Worm (Caenorhabditis elegans) whole organism, L1 larva: Measurements from ENCODE around the gene erg-28.

Source experiments
- F16B12.6 ChIP-seq: fragments of 150-350 bp; optimal IDR thresholded peaks from 2 replicates; lab custom pipeline; 2014; ENCODE audit warnings: missing biosample characterization, missing genetic modification characterization
- aha-1 ChIP-seq: fragments of 150-350 bp; optimal IDR thresholded peaks from 2 replicates; lab custom pipeline; 2014; ENCODE audit warnings: missing biosample characterization, missing genetic modification characterization
- ama-1 ChIP-seq: fragments of 150-350 bp; optimal IDR thresholded peaks from 2 replicates; lab custom pipeline; 2014
- ceh-8 ChIP-seq: fragments of 200-800 bp; sonication (Bioruptor generic); optimal IDR thresholded peaks from 2 replicates; lab custom pipeline; 2018; ENCODE audit warnings: mild to moderate bottlenecking, missing genetic modification characterization, moderate library complexity, missing compliant biosample characterization
- ceh-88 ChIP-seq: fragments of 200-800 bp; sonication (Bioruptor generic); IDR thresholded peaks from 2 replicates; pipeline ENCODE4 v1.3.6; 2022; ENCODE audit warnings: missing genetic modification characterization, missing compliant biosample characterization
- ceh-90 ChIP-seq: sonication (generic microtip); optimal IDR thresholded peaks from 2 replicates; lab custom pipeline; 2016; ENCODE audit warnings: missing genetic modification characterization, missing compliant biosample characterization
- dpl-1 ChIP-seq, 3 experiments: fragments of 150-350 bp in 2 of 3; sonication (generic microtip) in 1 of 3; optimal IDR thresholded peaks; 2 replicates each; lab custom pipeline; 2014 to 2017; ENCODE audit warnings: missing biosample characterization in 3 of 3, missing genetic modification characterization in 3 of 3, missing genetic modification reagents in 3 of 3
- dsc-1 ChIP-seq: sonication (generic microtip); optimal IDR thresholded peaks from 2 replicates; lab custom pipeline; 2016; ENCODE audit warnings: mild to moderate bottlenecking, missing genetic modification characterization, missing compliant biosample characterization
- efl-1 ChIP-seq, 4 experiments: fragments of 150-350 bp; optimal IDR thresholded peaks in 3 of 4; peaks in 1 of 4; 1 replicate in 1 of 4; 2 replicates in 3 of 4; lab custom pipeline; 2014; ENCODE audit warnings: missing biosample characterization in 2 of 4, missing genetic modification characterization in 2 of 4, missing genetic modification reagents in 2 of 4
- efl-3 ChIP-seq: fragments of 200-800 bp; sonication (Bioruptor generic); optimal IDR thresholded peaks from 2 replicates; lab custom pipeline; 2018; ENCODE audit warnings: mild to moderate bottlenecking, missing genetic modification characterization, missing compliant biosample characterization
- egl-13 ChIP-seq: sonication (generic microtip); optimal IDR thresholded peaks from 2 replicates; lab custom pipeline; 2016; ENCODE audit warnings: missing genotype, missing genetic modification reagents, missing genetic modification characterization, missing compliant biosample characterization
- egl-27 ChIP-seq, 2 experiments: fragments of 150-350 bp in 1 of 2; sonication (generic microtip); optimal IDR thresholded peaks; 3 replicates each; lab custom pipeline; 2017 to 2018; ENCODE audit warnings: missing biosample characterization in 2 of 2, missing genetic modification characterization in 2 of 2, missing genetic modification reagents in 2 of 2
- elt-3 ChIP-seq, 6 experiments: fragments of 150-350 bp in 1 of 6; sonication (generic microtip); optimal IDR thresholded peaks; 2 replicates each; lab custom pipeline; 2017 to 2018; ENCODE audit warnings: missing biosample characterization in 6 of 6, missing genetic modification characterization in 6 of 6, inconsistent platforms in 1 of 6
- ets-5 ChIP-seq: fragments of 200-800 bp; sonication (Bioruptor generic); IDR thresholded peaks from 2 replicates; pipeline ENCODE4 v1.3.6; 2022; ENCODE audit warnings: missing genetic modification characterization, missing compliant biosample characterization
- fkh-10 ChIP-seq: sonication (generic microtip); optimal IDR thresholded peaks from 2 replicates; lab custom pipeline; 2017; ENCODE audit warnings: missing biosample characterization, missing genetic modification reagents, missing genetic modification characterization
- fkh-4 ChIP-seq: sonication (generic microtip); optimal IDR thresholded peaks from 2 replicates; lab custom pipeline; 2016; ENCODE audit warnings: missing compliant biosample characterization, missing genetic modification characterization, borderline replicate concordance
- fkh-8 ChIP-seq: sonication (generic microtip); optimal IDR thresholded peaks from 2 replicates; lab custom pipeline; 2016; ENCODE audit warnings: mild to moderate bottlenecking, missing genetic modification characterization, missing compliant biosample characterization
- fos-1 ChIP-seq: fragments of 150-350 bp; optimal IDR thresholded peaks from 2 replicates; lab custom pipeline; 2014; ENCODE audit warnings: missing biosample characterization, missing genetic modification characterization
- grh-1 ChIP-seq: fragments of 200-800 bp; sonication (Bioruptor generic); IDR thresholded peaks from 2 replicates; pipeline ENCODE4 v1.3.6; 2022; ENCODE audit warnings: missing genetic modification reagents, missing genetic modification characterization, missing compliant biosample characterization
- hlh-4 ChIP-seq: sonication (generic microtip); optimal IDR thresholded peaks from 2 replicates; lab custom pipeline; 2016; ENCODE audit warnings: mild to moderate bottlenecking, missing genetic modification characterization, missing compliant biosample characterization
- hpl-2 ChIP-seq: fragments of 150-350 bp; optimal IDR thresholded peaks from 2 replicates; lab custom pipeline; 2014; ENCODE audit warnings: missing biosample characterization, missing genetic modification reagents, missing genetic modification characterization
- isw-1 ChIP-seq: fragments of 200-800 bp; sonication (Bioruptor generic); IDR thresholded peaks from 2 replicates; pipeline ENCODE4 v1.3.6; 2022; ENCODE audit warnings: missing genetic modification characterization, missing compliant biosample characterization
- jun-1 ChIP-seq: fragments of 150-350 bp; optimal IDR thresholded peaks from 2 replicates; lab custom pipeline; 2014; ENCODE audit warnings: missing biosample characterization, missing genetic modification reagents, missing genetic modification characterization
- lin-13 ChIP-seq: fragments of 150-350 bp; optimal IDR thresholded peaks from 2 replicates; lab custom pipeline; 2014; ENCODE audit warnings: missing biosample characterization, missing genetic modification reagents, missing genetic modification characterization
- lin-39 ChIP-seq: fragments of 150-350 bp; optimal IDR thresholded peaks from 2 replicates; lab custom pipeline; 2014; ENCODE audit warnings: missing biosample characterization, missing genetic modification reagents, missing genetic modification characterization
- lir-3 ChIP-seq: sonication (generic microtip); optimal IDR thresholded peaks from 2 replicates; lab custom pipeline; 2016; ENCODE audit warnings: mild to moderate bottlenecking, missing genetic modification characterization, moderate library complexity, missing compliant biosample characterization; ENCODE audit not compliant: poor library complexity
- lsy-2 ChIP-seq, 2 experiments: fragments of 150-350 bp; optimal IDR thresholded peaks; 2 replicates each; lab custom pipeline; 2014; ENCODE audit warnings: missing biosample characterization in 2 of 2, missing genetic modification characterization in 2 of 2
- mab-9 ChIP-seq: fragments of 200-800 bp; sonication (Bioruptor generic); IDR thresholded peaks from 2 replicates; pipeline ENCODE4 v1.3.6; 2022; ENCODE audit warnings: missing genetic modification reagents, missing genetic modification characterization, missing compliant biosample characterization
- mef-2 ChIP-seq: fragments of 150-350 bp; optimal IDR thresholded peaks from 2 replicates; lab custom pipeline; 2014; ENCODE audit warnings: missing biosample characterization, missing genetic modification characterization
- mep-1 ChIP-seq: fragments of 150-350 bp; optimal IDR thresholded peaks from 2 replicates; lab custom pipeline; 2014; ENCODE audit warnings: missing biosample characterization, missing genetic modification characterization
- nhr-11 ChIP-seq: fragments of 150-350 bp; optimal IDR thresholded peaks from 2 replicates; lab custom pipeline; 2014; ENCODE audit warnings: missing biosample characterization, missing genetic modification characterization
- nhr-12 ChIP-seq: sonication (generic microtip); optimal IDR thresholded peaks from 2 replicates; lab custom pipeline; 2017; ENCODE audit warnings: missing biosample characterization, missing genetic modification characterization
- nhr-19 ChIP-seq: fragments of 200-800 bp; sonication (Bioruptor generic); conservative IDR thresholded peaks from 2 replicates; pipeline ENCODE4 v1.3.6; 2022; ENCODE audit warnings: missing genetic modification characterization, missing compliant biosample characterization
- nhr-237 ChIP-seq: fragments of 150-350 bp; optimal IDR thresholded peaks from 2 replicates; lab custom pipeline; 2014; ENCODE audit warnings: missing biosample characterization, missing genetic modification characterization
- nhr-47 ChIP-seq: sonication (generic microtip); optimal IDR thresholded peaks from 2 replicates; lab custom pipeline; 2016; ENCODE audit warnings: mild to moderate bottlenecking, missing genetic modification characterization, moderate library complexity, missing compliant biosample characterization
- nhr-77 ChIP-seq: fragments of 150-350 bp; optimal IDR thresholded peaks from 2 replicates; lab custom pipeline; 2014; ENCODE audit warnings: missing biosample characterization, missing genetic modification characterization
- nhr-85 ChIP-seq: sonication (generic microtip); peaks from one replicate; lab custom pipeline; 2016; ENCODE audit warnings: missing genetic modification characterization, inconsistent platforms, missing compliant biosample characterization
- pag-3 ChIP-seq: sonication (generic microtip); optimal IDR thresholded peaks from 2 replicates; lab custom pipeline; 2017; ENCODE audit warnings: missing genetic modification characterization, mild to moderate bottlenecking, missing compliant biosample characterization, antibody characterized with exemption, borderline replicate concordance; ENCODE audit not compliant: insufficient read depth
- pqm-1 ChIP-seq: sonication (generic microtip); optimal IDR thresholded peaks from 3 replicates; lab custom pipeline; 2017; ENCODE audit warnings: missing biosample characterization, missing genetic modification characterization
- skn-1 ChIP-seq: fragments of 150-350 bp; optimal IDR thresholded peaks from 2 replicates; lab custom pipeline; 2014; ENCODE audit warnings: missing biosample characterization, missing genetic modification characterization
- snu-23 ChIP-seq: sonication (generic microtip); optimal IDR thresholded peaks from 2 replicates; lab custom pipeline; 2016; ENCODE audit warnings: missing genetic modification characterization, missing compliant biosample characterization
- sox-4 ChIP-seq: sonication (generic microtip); optimal IDR thresholded peaks from 2 replicates; lab custom pipeline; 2016; ENCODE audit warnings: missing genetic modification characterization, missing compliant biosample characterization
- sptf-1 ChIP-seq: fragments of 150-350 bp; optimal IDR thresholded peaks from 2 replicates; lab custom pipeline; 2014; ENCODE audit warnings: missing biosample characterization, missing genetic modification characterization
- tbx-2 ChIP-seq: sonication (generic microtip); optimal IDR thresholded peaks from 2 replicates; lab custom pipeline; 2016; ENCODE audit warnings: missing genetic modification characterization, missing compliant biosample characterization
- tlp-1 ChIP-seq: fragments of 150-350 bp; optimal IDR thresholded peaks from 2 replicates; lab custom pipeline; 2014; ENCODE audit warnings: missing biosample characterization, missing genetic modification characterization
- unc-30 ChIP-seq: sonication (generic microtip); optimal IDR thresholded peaks from 2 replicates; lab custom pipeline; 2017; ENCODE audit warnings: missing biosample characterization, missing genetic modification characterization
- unc-62 ChIP-seq: fragments of 150-350 bp; optimal IDR thresholded peaks from 2 replicates; lab custom pipeline; 2014; ENCODE audit warnings: missing biosample characterization, missing genetic modification reagents, missing genetic modification characterization
- unc-98 ChIP-seq: fragments of 200-800 bp; sonication (Bioruptor generic); IDR thresholded peaks from 2 replicates; pipeline ENCODE4 v1.3.6; 2022; ENCODE audit warnings: missing genetic modification characterization, missing compliant biosample characterization
- xbp-1 ChIP-seq: sonication (generic microtip); optimal IDR thresholded peaks from 2 replicates; lab custom pipeline; 2016; ENCODE audit warnings: missing genetic modification characterization, missing compliant biosample characterization
- zag-1 ChIP-seq: fragments of 150-350 bp; optimal IDR thresholded peaks from 2 replicates; lab custom pipeline; 2014; ENCODE audit warnings: missing biosample characterization, missing genetic modification characterization
- zip-4 ChIP-seq: fragments of 200-800 bp; sonication (Bioruptor generic); optimal IDR thresholded peaks from 2 replicates; lab custom pipeline; 2018; ENCODE audit warnings: mild to moderate bottlenecking, missing genetic modification characterization, moderate library complexity, missing compliant biosample characterization
- ztf-11 ChIP-seq, 2 experiments: sonication (generic microtip); optimal IDR thresholded peaks; 2 replicates each; lab custom pipeline; 2016 to 2017; ENCODE audit warnings: missing genetic modification characterization in 2 of 2, missing biosample characterization in 1 of 2, missing compliant biosample characterization in 1 of 2

The erg-28 gene

DNA sequence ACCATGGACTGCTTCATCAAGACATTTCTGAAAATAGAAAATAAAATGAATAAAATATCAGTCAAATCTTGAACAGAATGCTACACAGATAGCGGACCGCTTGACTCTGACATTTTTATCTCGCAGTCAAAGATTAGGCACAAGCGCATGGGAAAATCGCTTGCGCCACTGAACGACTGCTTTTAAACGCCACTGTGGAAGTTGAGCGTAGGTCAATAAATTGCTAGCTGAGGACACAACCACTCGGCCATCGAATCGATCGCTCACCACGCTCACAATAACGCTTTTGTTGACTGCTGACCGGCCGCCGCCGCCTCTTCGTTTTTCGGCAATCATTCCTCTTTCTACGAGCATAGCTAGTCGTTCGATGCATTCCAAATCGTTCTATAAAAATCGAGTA, 10.4 kb upstream of the erg-28 start (continued):
- TF ChIP-seq zag-1 (tag; lab: Kevin White, UChicago) = no peak
- peak; percentile 35 to 60 for TF ChIP-seq lsy-2 (tag; optimal IDR thresholded peaks at IDR 0.05; lab: Kevin White, UChicago)
- TF ChIP-seq aha-1 (tag; lab: Kevin White, UChicago) = no peak
- TF ChIP-seq hpl-2 (GFP tag; lab: Kevin White, UChicago) = no peak
- TF ChIP-seq dpl-1 (GFP tag; optimal IDR thresholded peaks at IDR 0.05; lab: Kevin White, UChicago) = peak in 2 of 3 experiments; percentile 33 to 34
- TF ChIP-seq mef-2 (tag; lab: Kevin White, UChicago) = no peak
- no peak for TF ChIP-seq sptf-1
- TF ChIP-seq lin-13 (GFP tag; lab: Kevin White, UChicago) = no peak
- TF ChIP-seq egl-13 (tag; lab: Kevin White, UChicago) = no peak
- TF ChIP-seq nhr-19 (GFP tag; lab: Robert Waterston, UW) = peak; percentile 65
- peak; percentile 64 for TF ChIP-seq nhr-47 (tag; lab: Kevin White, UChicago)
- no peak for TF ChIP-seq pqm-1 (tag; lab: Kevin White, UChicago)
- TF ChIP-seq unc-98 (GFP tag; lab: Robert Waterston, UW) = no peak
- TF ChIP-seq hlh-4 (tag; lab: Kevin White, UChicago) = no peak
- peak; percentile 24 for TF ChIP-seq tbx-2
- peak; percentile 41 for TF ChIP-seq skn-1 (tag; lab: Kevin White, UChicago)
- TF ChIP-seq unc-30 (tag; lab: Kevin White, UChicago) = no peak
- no peak for TF ChIP-seq fkh-10 (GFP tag; lab: Kevin White, UChicago)
- peak; percentile 22 for TF ChIP-seq nhr-77 (tag; lab: Kevin White, UChicago)
- 0 out of 2 replicates have a peak, but pooled peaks have one; percentile 21 for TF ChIP-seq grh-1 (GFP tag; lab: Robert Waterston, UW)
- no peak for TF ChIP-seq nhr-237 (tag; lab: Kevin White, UChicago)
- no peak for TF ChIP-seq lin-39 (tag; lab: Kevin White, UChicago)
- TF ChIP-seq xbp-1 (tag; lab: Kevin White, UChicago) = peak; percentile 52
- TF ChIP-seq mep-1 (tag; lab: Kevin White, UChicago) = no peak
- no peak for TF ChIP-seq tlp-1 (tag; lab: Kevin White, UChicago)
- no peak for TF ChIP-seq pag-3
- TF ChIP-seq efl-3 = no peak
- TF ChIP-seq jun-1 (tag; lab: Kevin White, UChicago) = peak; percentile 41
- no peak for TF ChIP-seq ceh-90 (tag; lab: Kevin White, UChicago)
- TF ChIP-seq isw-1 (GFP tag; lab: Robert Waterston, UW) = no peak
- TF ChIP-seq fkh-4 (tag; lab: Kevin White, UChicago) = no peak
- no peak for TF ChIP-seq ceh-88 (GFP tag; lab: Robert Waterston, UW)
- TF ChIP-seq nhr-85 = peak; percentile 76
- no peak for TF ChIP-seq fos-1 (tag; lab: Kevin White, UChicago)
- TF ChIP-seq efl-1 (optimal IDR thresholded peaks at IDR 0.05; lab: Kevin White, UChicago) = peak; percentile 45 to 52
- TF ChIP-seq efl-1 (GFP tag; optimal IDR thresholded peaks at IDR 0.05 in 1 of 2; lab: Kevin White, UChicago) = peak; percentile 23 to 93
- TF ChIP-seq ztf-11 (tag; optimal IDR thresholded peaks at IDR 0.05; lab: Kevin White, UChicago) = peak in 1 of 2 experiments; percentile 61
- TF ChIP-seq ama-1 (lab: Kevin White, UChicago) = no peak
- no peak for TF ChIP-seq nhr-11 (tag; lab: Kevin White, UChicago)
- no peak for TF ChIP-seq sox-4 (tag; lab: Kevin White, UChicago)
- peak in 2 of 6 experiments; percentile 2 to 8 for TF ChIP-seq elt-3 (tag; optimal IDR thresholded peaks at IDR 0.05; lab: Kevin White, UChicago)
- TF ChIP-seq unc-62 = no peak
- TF ChIP-seq snu-23 (GFP tag; lab: Kevin White, UChicago) = peak; percentile 71
- peak; percentile 21 for TF ChIP-seq F16B12.6 (tag; lab: Kevin White, UChicago)
- TF ChIP-seq mab-9 (GFP tag; lab: Robert Waterston, UW) = no peak
- no peak for TF ChIP-seq ets-5 (GFP tag; lab: Robert Waterston, UW)
- no peak for TF ChIP-seq lir-3
- no peak for TF ChIP-seq egl-27 (tag; optimal IDR thresholded peaks at IDR 0.05; lab: Kevin White, UChicago)
- TF ChIP-seq fkh-8 = no peak
- TF ChIP-seq zip-4 = no peak
- peak; percentile 62 for TF ChIP-seq dsc-1 (tag; lab: Kevin White, UChicago)
- no peak for TF ChIP-seq nhr-12 (tag; lab: Kevin White, UChicago)
- TF ChIP-seq ceh-8 (GFP tag; lab: Kevin White, UChicago) = no peak
